Worm (Caenorhabditis elegans): ENCODE data around the gene trpp-11.

Gene trpp-11

DNA sequence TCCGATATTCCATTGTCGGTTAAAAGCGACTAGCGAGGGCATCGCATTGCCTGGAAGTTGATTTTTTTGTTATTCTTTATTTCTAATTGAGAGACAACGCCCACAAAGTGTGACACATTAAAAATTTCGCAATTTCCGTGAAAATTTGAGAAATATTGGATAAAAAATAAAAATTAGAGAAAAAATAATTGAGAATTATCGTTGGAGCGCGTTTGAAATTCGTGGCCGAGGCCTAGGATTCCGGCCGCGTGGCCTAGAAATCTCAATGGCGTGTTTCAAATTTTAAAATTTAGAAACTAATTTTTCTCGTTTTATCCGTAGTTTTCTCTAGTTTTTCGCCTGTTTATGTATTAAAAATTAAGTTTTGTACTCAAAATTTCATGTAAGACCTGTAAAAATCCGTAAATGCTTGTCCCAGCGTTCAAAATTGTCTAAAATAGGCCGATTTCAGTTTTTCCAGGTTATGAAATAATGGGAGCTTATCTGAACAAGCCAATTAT, 11.6 kb upstream of the trpp-11 start, which contains the start of the genes dagl-2 and ppm-1.G (continued):
- TF ChIP-seq zag-1 (tag; optimal IDR thresholded peaks at IDR 0.05) (no peak), nhr-77 (tag; optimal IDR thresholded peaks at IDR 0.05) (peak; percentile 42), ceh-8 (GFP tag; optimal IDR thresholded peaks at IDR 0.05) (peak; percentile 79), ztf-4 (tag; optimal IDR thresholded peaks at IDR 0.05) (no peak), rnt-1 (tag; optimal IDR thresholded peaks at IDR 0.05) (peak; percentile 93), fkh-10 (GFP tag; optimal IDR thresholded peaks at IDR 0.05) (peak; percentile 19), fos-1 (tag; optimal IDR thresholded peaks at IDR 0.05) (no peak), fkh-4 (tag; optimal IDR thresholded peaks at IDR 0.05; ENCODE audit: borderline replicate concordance) (peak; percentile 75), mep-1 (tag; optimal IDR thresholded peaks at IDR 0.05) (peak; percentile 86), nhr-90 (tag; optimal IDR thresholded peaks at IDR 0.05; ENCODE audit: poor library complexity) (peak; percentile 86), alr-1 (tag; optimal IDR thresholded peaks at IDR 0.05; ENCODE audit: borderline replicate concordance) (no peak), pag-3 (tag; optimal IDR thresholded peaks at IDR 0.05; ENCODE audit: borderline replicate concordance, insufficient read depth) (no peak), fkh-8 (tag; optimal IDR thresholded peaks at IDR 0.05) (peak; percentile 91), pax-3 (tag; optimal IDR thresholded peaks at IDR 0.05) (peak; percentile 81), lir-3 (tag; optimal IDR thresholded peaks at IDR 0.05; ENCODE audit: poor library complexity) (peak; percentile 90), ceh-63 (GFP tag; optimal IDR thresholded peaks at IDR 0.05) (no peak), skn-1 (tag; optimal IDR thresholded peaks at IDR 0.05) (peak; percentile 85), mab-9 (GFP tag; IDR thresholded peaks at IDR 0.05) (no peak), aly-2 (tag; optimal IDR thresholded peaks at IDR 0.05) (no peak), ceh-88 (GFP tag; IDR thresholded peaks at IDR 0.05) (no peak), irx-1 (tag; optimal IDR thresholded peaks at IDR 0.05) (peak; percentile 86), hpl-2 (GFP tag; optimal IDR thresholded peaks at IDR 0.05) (peak; percentile 46), isw-1 (GFP tag; IDR thresholded peaks at IDR 0.05) (peak; percentile 72), elt-2 (tag; optimal IDR thresholded peaks at IDR 0.05) (peak; percentile 37), efl-1 (optimal IDR thresholded peaks at IDR 0.05) (peak; percentile 72 to 73), efl-1 (GFP tag; optimal IDR thresholded peaks at IDR 0.05 in 1 of 2) (peak; percentile 81 to 96), tbx-2 (tag; optimal IDR thresholded peaks at IDR 0.05) (peak; percentile 87), blmp-1 (tag; optimal IDR thresholded peaks at IDR 0.05) (peak; percentile 66), snpc-4 (tag; optimal IDR thresholded peaks at IDR 0.05) (peak; percentile 51), lin-14 (GFP tag; optimal IDR thresholded peaks at IDR 0.05) (peak; percentile 89), C16A3.4 (tag; optimal IDR thresholded peaks at IDR 0.05) (peak; percentile 73), xbp-1 (tag; optimal IDR thresholded peaks at IDR 0.05) (peak; percentile 74), unc-130 (tag; optimal IDR thresholded peaks at IDR 0.05) (peak; percentile 68), ceh-82 (tag; optimal IDR thresholded peaks at IDR 0.05) (peak; percentile 72 to 87 (median 77)), mef-2 (tag; optimal IDR thresholded peaks at IDR 0.05) (no peak), nhr-20 (tag; optimal IDR thresholded peaks at IDR 0.05) (peak; percentile 80), sox-4 (tag; optimal IDR thresholded peaks at IDR 0.05) (peak; percentile 62), unc-62 (GFP tag; optimal IDR thresholded peaks at IDR 0.05) (no peak), F16B12.6 (tag; optimal IDR thresholded peaks at IDR 0.05) (peak; percentile 12), ceh-90 (tag; optimal IDR thresholded peaks at IDR 0.05) (peak; percentile 91), C34B4.2 (tag; optimal IDR thresholded peaks at IDR 0.05) (no peak), Y116A8C.19 (tag; optimal IDR thresholded peaks at IDR 0.05; ENCODE audit: borderline replicate concordance) (peak; percentile 5), egl-13 (tag; optimal IDR thresholded peaks at IDR 0.05) (peak; percentile 74), unc-98 (GFP tag; IDR thresholded peaks at IDR 0.05) (peak; percentile 73)

Data from whole organism, L1 larva.